Fruit fly (Drosophila melanogaster) whole organism, adult: ENCODE measurements around the gene Hsp67Ba.

Source experiments
- CG11617 ChIP-seq: fragments of 200-800 bp; sonication (Bioruptor generic); optimal IDR thresholded peaks from 2 replicates; lab custom pipeline; 2017; ENCODE audit warnings: mild to moderate bottlenecking, missing biosample characterization, missing genetic modification reagents, missing genetic modification characterization
- CG12768 ChIP-seq: fragments of 200-800 bp; sonication (Bioruptor generic); optimal IDR thresholded peaks from 2 replicates; lab custom pipeline; 2017; ENCODE audit warnings: missing biosample characterization, missing genetic modification characterization, mild to moderate bottlenecking, moderate library complexity, missing genetic modification reagents
- CG14711 ChIP-seq: fragments of 200-800 bp; sonication (Bioruptor generic); optimal IDR thresholded peaks from 2 replicates; lab custom pipeline; 2018; ENCODE audit warnings: missing biosample characterization, mild to moderate bottlenecking, missing genetic modification characterization, moderate library complexity
- CG1620 ChIP-seq: fragments of 200-800 bp; sonication (Bioruptor generic); optimal IDR thresholded peaks from 2 replicates; lab custom pipeline; 2016; ENCODE audit warnings: missing biosample characterization, missing genetic modification characterization
- CG33017 ChIP-seq: fragments of 200-800 bp; sonication (Bioruptor generic); optimal IDR thresholded peaks from 2 replicates; lab custom pipeline; 2018; ENCODE audit warnings: missing biosample characterization, mild to moderate bottlenecking, missing genetic modification characterization, moderate library complexity
- CG5204 ChIP-seq: fragments of 200-800 bp; sonication (Bioruptor generic); optimal IDR thresholded peaks from 2 replicates; lab custom pipeline; 2016; ENCODE audit warnings: missing biosample characterization, missing genetic modification characterization
- CG7045 ChIP-seq: fragments of 200-800 bp; sonication (Bioruptor generic); optimal IDR thresholded peaks from 2 replicates; lab custom pipeline; 2017; ENCODE audit warnings: missing biosample characterization, mild to moderate bottlenecking, missing genetic modification characterization
- CG7101 ChIP-seq: fragments of 200-800 bp; sonication (Bioruptor generic); optimal IDR thresholded peaks from 2 replicates; lab custom pipeline; 2018; ENCODE audit warnings: missing biosample characterization, mild to moderate bottlenecking, missing genetic modification characterization, moderate library complexity
- Clk ChIP-seq: fragments of 200-800 bp; sonication (Bioruptor generic); optimal IDR thresholded peaks from 2 replicates; lab custom pipeline; 2017; ENCODE audit warnings: missing biosample characterization, missing genetic modification characterization
- Crg-1 ChIP-seq: fragments of 200-800 bp; sonication (Bioruptor generic); optimal IDR thresholded peaks from 2 replicates; lab custom pipeline; 2016; ENCODE audit warnings: missing biosample characterization, missing genetic modification characterization
- Hr96 ChIP-seq: fragments of 200-800 bp; sonication (Bioruptor generic); optimal IDR thresholded peaks from 2 replicates; lab custom pipeline; 2016; ENCODE audit warnings: missing biosample characterization, missing genetic modification characterization
- Mnt ChIP-seq: fragments of 200-800 bp; sonication (Bioruptor generic); optimal IDR thresholded peaks from 2 replicates; lab custom pipeline; 2016; ENCODE audit warnings: missing biosample characterization, mild to moderate bottlenecking, missing genetic modification characterization
- bab1 ChIP-seq: fragments of 200-800 bp; sonication (Bioruptor generic); optimal IDR thresholded peaks from 3 replicates; lab custom pipeline; 2019; ENCODE audit warnings: missing biosample characterization, mild to moderate bottlenecking, missing genetic modification characterization, moderate library complexity
- cic ChIP-seq: fragments of 200-800 bp; sonication (Bioruptor generic); optimal IDR thresholded peaks from 2 replicates; lab custom pipeline; 2017; ENCODE audit warnings: missing biosample characterization, mild to moderate bottlenecking, missing genetic modification characterization, moderate library complexity
- cnc ChIP-seq, 2 experiments: fragments of >200 bp; optimal IDR thresholded peaks; 2 replicates each; lab custom pipeline; 2017
- kay ChIP-seq: fragments of 200-800 bp; sonication (Bioruptor generic); peaks from one replicate; lab custom pipeline; 2016; ENCODE audit warnings: missing biosample characterization, missing genetic modification characterization, borderline replicate concordance
- ovo ChIP-seq: fragments of 200-800 bp; sonication (Bioruptor generic); optimal IDR thresholded peaks from 2 replicates; lab custom pipeline; 2016; ENCODE audit warnings: missing biosample characterization, missing genetic modification characterization
- pad ChIP-seq: fragments of 200-800 bp; sonication (Bioruptor generic); optimal IDR thresholded peaks from 3 replicates; lab custom pipeline; 2017; ENCODE audit warnings: missing biosample characterization, missing genetic modification characterization, mild to moderate bottlenecking, moderate library complexity, missing genetic modification reagents
- tj ChIP-seq: fragments of 200-800 bp; sonication (Bioruptor generic); optimal IDR thresholded peaks from 3 replicates; lab custom pipeline; 2017; ENCODE audit warnings: missing biosample characterization, mild to moderate bottlenecking, missing genetic modification characterization, moderate library complexity
- toe ChIP-seq: fragments of 200-800 bp; sonication (Bioruptor generic); optimal IDR thresholded peaks from 2 replicates; lab custom pipeline; 2016; ENCODE audit warnings: missing biosample characterization, missing genetic modification characterization

Hsp67Ba gene

DNA sequence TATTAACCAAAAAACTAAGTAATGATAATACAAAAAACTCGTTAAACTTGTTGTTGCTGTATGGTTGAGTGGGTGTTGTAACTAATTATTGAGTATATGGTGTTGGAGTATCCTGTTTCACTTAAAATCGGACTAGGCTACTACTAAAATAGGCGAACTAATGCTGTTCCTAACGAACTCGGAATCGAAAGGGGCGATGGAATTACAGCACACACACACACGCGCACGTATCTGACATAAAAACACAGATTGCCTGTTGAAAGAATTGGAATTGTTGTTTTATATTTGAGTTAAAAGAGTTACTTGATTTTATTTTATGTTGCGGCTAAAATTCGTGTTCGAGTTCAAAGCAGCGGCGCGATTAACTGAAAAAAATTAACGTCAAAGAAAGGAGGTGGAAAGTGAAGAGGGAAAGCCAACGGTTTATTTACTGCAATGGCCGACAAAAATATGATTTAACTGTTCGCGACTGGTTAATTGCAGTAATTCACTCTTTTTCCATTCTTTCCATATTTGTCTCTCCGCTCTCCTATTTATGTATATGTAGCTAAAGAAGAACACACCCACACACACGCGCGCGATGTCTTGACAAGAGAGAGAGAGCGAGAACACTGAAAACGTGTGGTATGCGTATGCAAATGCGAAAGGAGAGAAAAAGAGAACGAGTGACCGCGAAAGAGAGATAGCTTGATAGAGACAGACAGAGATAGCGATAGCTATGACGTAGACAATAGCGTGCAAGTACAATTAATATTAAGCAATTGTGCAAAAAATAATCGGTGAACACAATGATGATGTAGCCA lies 22.2 kb upstream of the Hsp67Ba start:
- peak; percentile 87 for TF ChIP-seq pad (GFP tag; lab: Kevin White, UChicago)
- TF ChIP-seq Clk (GFP tag; lab: Kevin White, UChicago) = no peak
- TF ChIP-seq ovo (GFP tag; lab: Kevin White, UChicago) = peak; percentile 93
- TF ChIP-seq tj (GFP tag; lab: Kevin White, UChicago) = peak; percentile 74
- peak; percentile 13 for TF ChIP-seq CG12768 (GFP tag; lab: Kevin White, UChicago)
- TF ChIP-seq kay (GFP tag; lab: Kevin White, UChicago) = peak; percentile 96
- no peak for TF ChIP-seq Mnt

DNA sequence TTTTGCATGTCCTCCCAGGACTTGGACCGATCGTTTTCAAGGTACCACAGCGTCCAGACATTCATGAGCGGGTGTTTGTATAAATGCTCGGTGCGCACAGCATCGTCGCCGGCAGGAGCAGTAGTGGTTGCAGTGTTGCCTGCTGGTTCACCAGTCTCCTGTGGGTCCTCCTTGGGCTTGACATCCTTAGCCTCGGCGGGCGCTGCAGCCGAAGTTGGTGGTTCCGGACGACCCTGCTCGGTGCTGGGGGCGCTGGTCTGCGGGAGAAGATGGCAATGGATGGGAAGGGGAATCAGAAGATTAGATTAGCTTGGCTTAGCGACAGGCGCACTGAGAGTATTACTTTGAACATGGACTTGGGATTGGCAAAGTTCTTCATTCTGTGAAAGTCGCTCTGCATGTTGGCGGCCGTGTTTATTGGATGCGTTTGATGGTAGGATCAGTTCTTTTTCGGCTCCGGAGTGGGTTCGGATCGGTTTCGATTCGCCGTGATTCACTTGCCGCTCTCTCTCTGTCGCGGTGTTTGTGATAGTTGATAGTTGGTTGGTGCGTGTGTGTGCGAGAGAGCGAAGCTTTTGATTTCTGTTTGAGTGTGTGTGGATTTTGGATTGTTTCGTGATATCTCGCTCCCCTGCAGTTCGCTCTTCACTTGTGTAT lies 21.5 kb upstream of the Hsp67Ba start:
- no peak for TF ChIP-seq Crg-1
- no peak for TF ChIP-seq tj (GFP tag; lab: Kevin White, UChicago)
- TF ChIP-seq CG14711 (tag; lab: Kevin White, UChicago) = no peak
- TF ChIP-seq CG1620 (GFP tag; lab: Kevin White, UChicago) = no peak
- TF ChIP-seq ovo (GFP tag; lab: Kevin White, UChicago) = no peak
- TF ChIP-seq kay (GFP tag; lab: Kevin White, UChicago) = no peak
- TF ChIP-seq CG7101 (tag; lab: Kevin White, UChicago) = no peak
- no peak for TF ChIP-seq CG33017 (tag; lab: Kevin White, UChicago)
- TF ChIP-seq Clk (GFP tag; lab: Kevin White, UChicago) = no peak
- TF ChIP-seq CG7045 (GFP tag; lab: Kevin White, UChicago) = no peak
- TF ChIP-seq Mnt = no peak
- TF ChIP-seq CG5204 (GFP tag; lab: Kevin White, UChicago) = no peak
- no peak for TF ChIP-seq bab1 (GFP tag; lab: Kevin White, UChicago)
- no peak for TF ChIP-seq cnc (optimal IDR thresholded peaks at IDR 0.05; lab: Kevin White, UChicago)
- TF ChIP-seq Hr96 = no peak
- TF ChIP-seq CG11617 (GFP tag; lab: Kevin White, UChicago) = no peak
- TF ChIP-seq cic = no peak

DNA sequence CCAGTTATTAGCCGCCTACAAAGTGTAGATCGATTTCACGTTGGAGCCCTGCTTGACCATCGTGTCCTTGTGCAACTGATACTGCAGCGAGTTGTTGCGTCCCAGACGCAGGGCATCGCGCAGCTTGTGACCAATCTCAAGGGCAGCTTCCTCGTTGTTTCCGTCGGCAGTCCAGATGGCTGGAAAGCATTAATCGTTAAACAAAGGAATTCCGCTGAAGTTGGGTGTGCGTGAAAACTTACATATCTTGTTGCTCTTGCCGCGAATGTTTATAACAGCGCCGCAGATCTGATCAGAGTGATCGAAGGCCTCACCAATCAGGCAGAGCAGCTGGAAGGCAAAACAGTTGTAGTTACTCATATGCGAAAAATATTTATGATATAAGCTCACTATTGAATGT lies 20.5 kb upstream of the Hsp67Ba start:
- TF ChIP-seq CG5204 (GFP tag; lab: Kevin White, UChicago) (no peak), cnc (optimal IDR thresholded peaks at IDR 0.05; lab: Kevin White, UChicago) (no peak), Crg-1 (no peak), tj (GFP tag; lab: Kevin White, UChicago) (no peak), Clk (GFP tag; lab: Kevin White, UChicago) (no peak), CG11617 (GFP tag; lab: Kevin White, UChicago) (no peak), kay (GFP tag; lab: Kevin White, UChicago) (no peak), CG7101 (tag; lab: Kevin White, UChicago) (no peak), CG14711 (tag; lab: Kevin White, UChicago) (no peak), pad (GFP tag; lab: Kevin White, UChicago) (no peak), cic (no peak), CG12768 (GFP tag; lab: Kevin White, UChicago) (no peak), CG1620 (GFP tag; lab: Kevin White, UChicago) (no peak), CG7045 (GFP tag; lab: Kevin White, UChicago) (no peak), bab1 (GFP tag; lab: Kevin White, UChicago) (no peak), toe (GFP tag; lab: Kevin White, UChicago) (no peak)

DNA sequence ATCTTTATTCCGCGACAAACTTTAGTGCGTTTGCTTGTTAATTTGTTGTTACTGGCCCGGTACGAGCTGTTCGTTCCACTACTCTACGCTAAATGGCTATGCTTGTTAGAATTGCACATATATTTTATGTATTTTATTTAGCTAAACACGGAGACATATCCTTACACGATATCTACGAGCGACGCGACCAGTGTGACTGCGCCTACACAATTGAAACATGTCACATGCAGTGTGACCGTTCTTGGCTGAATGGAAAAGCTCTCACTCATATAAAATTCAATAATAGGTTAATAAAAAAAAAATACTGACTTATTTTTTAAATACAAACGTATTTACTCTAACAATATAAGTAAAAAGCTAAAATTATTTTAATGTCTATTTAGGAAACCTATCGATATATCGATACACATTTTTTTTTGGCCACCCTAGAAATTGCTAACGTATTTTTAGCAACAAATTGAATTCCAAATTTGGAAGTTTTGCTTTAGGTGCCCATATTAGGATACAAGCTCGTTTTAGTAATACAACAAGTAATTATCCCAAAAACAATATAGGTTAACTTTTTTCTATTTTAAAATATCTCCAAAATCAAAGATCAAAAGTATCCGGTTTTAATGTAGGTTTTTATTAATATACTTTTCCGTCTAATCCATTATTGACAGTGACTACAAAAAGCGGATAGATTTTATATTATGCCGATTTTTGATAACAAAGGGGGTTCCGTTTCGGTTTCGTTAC lies 19.8 kb upstream of the Hsp67Ba start, which contains the start of gene CG4080:
Gene CG4080, minus strand, starts transcription at position 215 of the 738 bp plus-strand sequence.
- TF ChIP-seq Mnt (peak; percentile 63), bab1 (GFP tag; lab: Kevin White, UChicago) (peak; percentile 42), toe (GFP tag; lab: Kevin White, UChicago) (no peak), cic (peak; percentile 38), CG7045 (GFP tag; lab: Kevin White, UChicago) (no peak), pad (GFP tag; lab: Kevin White, UChicago) (no peak), CG14711 (tag; lab: Kevin White, UChicago) (peak; percentile 43), CG7101 (tag; lab: Kevin White, UChicago) (peak; percentile 37), CG33017 (tag; lab: Kevin White, UChicago) (peak; percentile 49), CG12768 (GFP tag; lab: Kevin White, UChicago) (no peak), CG1620 (GFP tag; lab: Kevin White, UChicago) (peak; percentile 49), Crg-1 (peak; percentile 33), kay (GFP tag; lab: Kevin White, UChicago) (peak; percentile 98), tj (GFP tag; lab: Kevin White, UChicago) (no peak), CG5204 (GFP tag; lab: Kevin White, UChicago) (no peak), Hr96 (no peak), CG11617 (GFP tag; lab: Kevin White, UChicago) (peak; percentile 76), ovo (GFP tag; lab: Kevin White, UChicago) (peak; percentile 39), Clk (GFP tag; lab: Kevin White, UChicago) (no peak), cnc (optimal IDR thresholded peaks at IDR 0.05; lab: Kevin White, UChicago) (no peak)
